Worm (Caenorhabditis elegans): ENCODE measurements around the gene Y62F5A.10.
"Not testable (repeated sequence)": the region's sequence is repeated elsewhere in the genome, so short reads cannot be mapped to it uniquely, and the experiment has no call there.

The Y62F5A.10 gene

ce11 chrII:11545299-11545951, 24.0 kb downstream of the Y62F5A.10 start, which contains the start of gene dnj-13 (continued):
- TF ChIP-seq rnt-1 (tag; optimal IDR thresholded peaks at IDR 0.05) = peak; percentile 77
- TF ChIP-seq unc-3 (GFP tag; conservative IDR thresholded peaks at IDR 0.05) = no peak; the same call in 1 of the 2 replicates
- TF ChIP-seq unc-3 (tag; optimal IDR thresholded peaks at IDR 0.05) = no peak
- peak; percentile 36 for TF ChIP-seq hlh-8 (tag; optimal IDR thresholded peaks at IDR 0.05)
- TF ChIP-seq pax-1 (tag; optimal IDR thresholded peaks at IDR 0.05) = peak; percentile 61

DNA sequence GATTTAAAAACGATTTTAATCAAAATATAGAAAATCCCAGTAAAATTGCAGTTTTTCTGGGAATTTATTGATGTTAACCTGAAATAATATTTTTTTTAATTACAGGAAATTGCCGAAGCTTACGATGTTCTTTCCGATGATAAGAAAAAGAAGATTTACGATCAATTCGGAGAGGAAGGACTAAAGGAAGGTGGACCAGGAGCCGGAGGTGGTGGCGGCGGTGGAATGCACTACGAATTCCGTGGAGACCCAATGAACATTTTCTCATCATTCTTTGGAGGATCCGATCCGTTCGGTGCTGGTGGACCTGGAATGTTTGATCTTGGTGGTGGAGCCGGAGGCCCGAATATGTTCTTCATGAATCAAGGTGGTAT, 24.5 kb downstream of the Y62F5A.10 start:
- no peak for TF ChIP-seq zip-5 (tag; optimal IDR thresholded peaks at IDR 0.05)
- TF ChIP-seq ztf-16 (tag; optimal IDR thresholded peaks at IDR 0.05) = no peak
- TF ChIP-seq rnt-1 (tag; optimal IDR thresholded peaks at IDR 0.05) = no peak
- no peak for TF ChIP-seq sox-4 (tag; optimal IDR thresholded peaks at IDR 0.05)

DNA sequence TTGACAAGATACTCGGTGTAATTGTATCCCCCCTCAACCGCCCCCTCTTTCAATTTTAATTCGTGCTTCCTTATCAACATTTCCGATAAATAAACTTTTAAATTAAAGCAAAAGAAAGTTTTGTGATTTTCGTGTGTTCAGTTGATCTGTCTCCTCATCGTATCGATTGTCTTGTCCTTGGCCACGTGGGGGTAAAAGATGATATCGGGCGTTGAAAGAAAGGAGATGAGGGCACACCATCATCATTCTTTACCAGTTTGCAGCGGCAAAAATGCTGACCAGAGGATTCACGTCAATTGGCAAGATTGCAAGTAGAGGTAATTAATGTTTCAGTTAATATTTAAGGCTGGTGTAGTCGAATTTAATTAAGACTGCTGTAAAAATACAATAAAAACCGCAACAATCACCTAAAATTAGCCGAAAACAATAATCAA, 25.9 kb downstream of the Y62F5A.10 start, which contains the start of gene F54D5.7:
TSS of gene F54D5.7 (plus strand) at position 264 of the 434 bp plus-strand sequence.
- TF ChIP-seq lin-11 (tag; optimal IDR thresholded peaks at IDR 0.05) (no peak), ceh-31 (tag; optimal IDR thresholded peaks at IDR 0.05) (no peak), mec-3 (tag; optimal IDR thresholded peaks at IDR 0.05; ENCODE audit: borderline replicate concordance) (no peak), T23F11.4 (GFP tag; optimal IDR thresholded peaks at IDR 0.05) (no peak), ceh-6 (GFP tag; optimal IDR thresholded peaks at IDR 0.05) (peak; percentile 29), ama-1 (optimal IDR thresholded peaks at IDR 0.05) (peak; percentile 79), ceh-30 (tag; optimal IDR thresholded peaks at IDR 0.05) (peak; percentile 17), elt-2 (tag; optimal IDR thresholded peaks at IDR 0.05) (peak; percentile 30), fax-1 (tag; optimal IDR thresholded peaks at IDR 0.05) (no peak), ref-2 (tag; optimal IDR thresholded peaks at IDR 0.05) (no peak), ets-4 (tag; optimal IDR thresholded peaks at IDR 0.05) (no peak), rnt-1 (tag; optimal IDR thresholded peaks at IDR 0.05) (peak; percentile 28), ceh-2 (tag; optimal IDR thresholded peaks at IDR 0.05) (no peak), sdc-2 (tag; optimal IDR thresholded peaks at IDR 0.05) (no peak)

DNA sequence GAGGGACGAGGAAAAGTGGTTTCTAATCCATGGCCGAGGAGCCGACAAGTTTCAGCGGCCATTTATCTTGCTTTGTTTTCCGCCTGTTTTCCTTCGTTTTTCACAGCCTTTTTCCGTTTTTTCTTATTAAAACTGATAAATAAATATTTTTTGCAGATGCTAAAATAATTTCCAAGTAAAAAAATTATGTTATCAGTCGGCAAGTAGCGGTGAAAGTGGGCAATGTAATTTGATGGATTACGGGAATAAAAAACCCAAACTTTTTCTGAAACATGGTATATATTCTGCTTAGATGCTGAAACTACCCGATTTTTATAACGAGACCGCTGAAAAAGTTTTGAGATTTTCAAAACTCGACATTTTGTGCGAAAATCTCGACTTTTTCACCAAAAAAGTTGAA, 30.6 kb downstream of the Y62F5A.10 start, which contains the start of gene dhgd-1:
TSS of gene dhgd-1 (minus strand) at position 101 of the 400 bp plus-strand sequence.
- not testable (repeated sequence) for TF ChIP-seq ceh-6 (GFP tag; optimal IDR thresholded peaks at IDR 0.05); ceh-18 (tag; optimal IDR thresholded peaks at IDR 0.05); elt-4 (tag; optimal IDR thresholded peaks at IDR 0.05)

DNA sequence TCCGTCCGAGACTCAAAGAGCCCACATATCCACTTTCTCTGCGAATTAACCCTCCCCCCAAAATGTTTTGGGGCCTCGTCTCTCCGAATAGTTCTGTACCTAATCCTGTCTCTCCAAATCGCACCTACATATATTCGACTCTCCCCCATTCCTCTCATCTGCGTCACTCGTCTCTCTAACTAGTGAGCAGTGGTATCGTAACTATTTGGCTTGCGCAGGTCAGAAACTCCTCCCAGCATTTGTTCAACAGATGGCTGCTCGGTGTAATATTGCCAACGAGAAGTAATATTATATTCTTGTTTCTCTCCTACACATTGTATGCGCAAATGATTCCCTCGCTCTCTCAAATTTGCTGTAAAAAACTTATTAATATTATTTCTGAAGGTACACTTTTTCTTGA, 34.2 kb downstream of the Y62F5A.10 start, which contains the start of gene F54D5.24:
TSS of gene F54D5.24 (plus strand) at position 316 of the 400 bp plus-strand sequence.
- peak; percentile 38 for TF ChIP-seq hlh-8 (tag; optimal IDR thresholded peaks at IDR 0.05)
- no peak for TF ChIP-seq elt-2 (tag; optimal IDR thresholded peaks at IDR 0.05)
- TF ChIP-seq C08G9.2 (tag; optimal IDR thresholded peaks at IDR 0.05) = no peak
- TF ChIP-seq mec-3 (tag; optimal IDR thresholded peaks at IDR 0.05; ENCODE audit: borderline replicate concordance) = no peak
- no peak for TF ChIP-seq ceh-2 (tag; optimal IDR thresholded peaks at IDR 0.05)
- no peak for TF ChIP-seq ceh-48 (tag; optimal IDR thresholded peaks at IDR 0.05)
- no peak for TF ChIP-seq ttx-3 (tag; optimal IDR thresholded peaks at IDR 0.05)
- TF ChIP-seq lin-11 (tag; optimal IDR thresholded peaks at IDR 0.05) = no peak
- TF ChIP-seq T23F11.4 (GFP tag; optimal IDR thresholded peaks at IDR 0.05) = no peak
- TF ChIP-seq pha-2 (tag; optimal IDR thresholded peaks at IDR 0.05) = no peak
- TF ChIP-seq pha-4 (tag; optimal IDR thresholded peaks at IDR 0.05) = no peak
- peak; percentile 5 for TF ChIP-seq tbx-2 (tag; optimal IDR thresholded peaks at IDR 0.05)
- no peak for TF ChIP-seq rnt-1 (tag; optimal IDR thresholded peaks at IDR 0.05)
- no peak for TF ChIP-seq elt-4 (tag; optimal IDR thresholded peaks at IDR 0.05)
- TF ChIP-seq ceh-24 (tag; optimal IDR thresholded peaks at IDR 0.05) = no peak
- TF ChIP-seq ceh-34 (tag; optimal IDR thresholded peaks at IDR 0.05) = peak; percentile 64
- no peak for TF ChIP-seq fkh-6 (tag; optimal IDR thresholded peaks at IDR 0.05)
- TF ChIP-seq pros-1 (tag; optimal IDR thresholded peaks at IDR 0.05) = no peak
- TF ChIP-seq ceh-45 (GFP tag; IDR thresholded peaks at IDR 0.05) = no peak

All from whole organism, late embryonic.